Worm (Caenorhabditis elegans) whole organism, L3 larva: Measurements from ENCODE around the gene T14F9.2.

ENCODE experiments used
- ceh-82 ChIP-seq: fragments of 150-350 bp; optimal IDR thresholded peaks from 2 replicates; lab custom pipeline; 2014; ENCODE audit warnings: missing biosample characterization, missing genetic modification characterization
- mml-1 ChIP-seq: fragments of 150-350 bp; sonication (generic microtip); optimal IDR thresholded peaks from 3 replicates; lab custom pipeline; 2014; ENCODE audit warnings: missing biosample characterization, missing genetic modification characterization
- nhr-11 ChIP-seq: fragments of 150-350 bp; optimal IDR thresholded peaks from 2 replicates; lab custom pipeline; 2014; ENCODE audit warnings: missing biosample characterization, missing genetic modification characterization
- nhr-12 ChIP-seq: fragments of 150-350 bp; optimal IDR thresholded peaks from 2 replicates; lab custom pipeline; 2014; ENCODE audit warnings: missing biosample characterization, missing genetic modification characterization
- nhr-25 ChIP-seq: sonication (generic microtip); optimal IDR thresholded peaks from 2 replicates; lab custom pipeline; 2017; ENCODE audit warnings: missing biosample characterization, missing genetic modification characterization
- nhr-67 ChIP-seq: fragments of 150-350 bp; optimal IDR thresholded peaks from 2 replicates; lab custom pipeline; 2014; ENCODE audit warnings: missing biosample characterization, missing genetic modification characterization
- nhr-77 ChIP-seq: fragments of 150-350 bp; optimal IDR thresholded peaks from 2 replicates; lab custom pipeline; 2014; ENCODE audit warnings: missing biosample characterization, missing genetic modification characterization
- skn-1 ChIP-seq: fragments of 150-350 bp; optimal IDR thresholded peaks from 2 replicates; lab custom pipeline; 2014; ENCODE audit warnings: missing biosample characterization, missing genetic modification characterization
- ztf-11 ChIP-seq: fragments of 150-350 bp; optimal IDR thresholded peaks from 2 replicates; lab custom pipeline; 2014; ENCODE audit warnings: missing biosample characterization, missing genetic modification characterization

- TF ChIP-seq skn-1 (tag; lab: Kevin White, UChicago) (no peak), mml-1 (tag; lab: Kevin White, UChicago) (no peak), nhr-12 (no peak), ztf-11 (tag; lab: Kevin White, UChicago) (no peak), ceh-82 (no peak), nhr-11 (tag; lab: Kevin White, UChicago) (no peak), nhr-77 (no peak), nhr-67 (tag; lab: Kevin White, UChicago) (no peak), nhr-25 (tag; lab: Kevin White, UChicago) (no peak)
Measured at ce11 chrX:2210164-2210563, 24.0 kb upstream of the T14F9.2 start.
